Fruit fly (Drosophila melanogaster) whole organism, embryonic: Measurements from ENCODE around the gene CG9254.

ENCODE experiments used
- Antp ChIP-seq: fragments of 200-800 bp; sonication (Bioruptor generic); optimal IDR thresholded peaks from 3 replicates; lab custom pipeline; 2016; ENCODE audit warnings: missing biosample characterization, missing genetic modification characterization
- Atf3 ChIP-seq: fragments of 200-800 bp; sonication (Bioruptor generic); optimal IDR thresholded peaks from 3 replicates; lab custom pipeline; 2016; ENCODE audit warnings: missing biosample characterization, missing genetic modification characterization
- BEAF-32 ChIP-seq: fragments of 200-800 bp; sonication (Bioruptor generic); optimal IDR thresholded peaks from 3 replicates; lab custom pipeline; 2017; ENCODE audit warnings: missing biosample characterization, missing genetic modification characterization, mild to moderate bottlenecking, moderate library complexity, missing genetic modification reagents
- CG10267 ChIP-seq: fragments of 200-800 bp; sonication (Bioruptor generic); optimal IDR thresholded peaks from 2 replicates; lab custom pipeline; 2018; ENCODE audit warnings: missing biosample characterization, mild to moderate bottlenecking, missing genetic modification characterization, moderate library complexity
- CG11695 ChIP-seq: fragments of 200-800 bp; sonication (Bioruptor generic); IDR thresholded peaks from 3 replicates; pipeline ENCODE4 v1.3.6; 2022; ENCODE audit warnings: missing biosample characterization, missing genetic modification characterization
- CG13775 ChIP-seq: fragments of 200-800 bp; sonication (Bioruptor generic); optimal IDR thresholded peaks from 3 replicates; lab custom pipeline; 2017; ENCODE audit warnings: missing biosample characterization, mild to moderate bottlenecking, missing genetic modification characterization
- CG16813 ChIP-seq: fragments of 200-800 bp; sonication (Bioruptor generic); IDR thresholded peaks from 3 replicates; pipeline ENCODE4 v1.3.6; 2022; ENCODE audit warnings: missing biosample characterization, missing genetic modification characterization; ENCODE audit not compliant: partially characterized antibody
- CG17186 ChIP-seq: fragments of 200-800 bp; sonication (Bioruptor generic); optimal IDR thresholded peaks from 3 replicates; lab custom pipeline; 2017; ENCODE audit warnings: missing biosample characterization, missing genetic modification reagents, missing genetic modification characterization
- CG18011 ChIP-seq: fragments of 200-800 bp; sonication (Bioruptor generic); optimal IDR thresholded peaks from 2 replicates; lab custom pipeline; 2017; ENCODE audit warnings: missing biosample characterization, missing genetic modification characterization, mild to moderate bottlenecking, moderate library complexity, missing genotype
- CG2678 ChIP-seq: fragments of 200-800 bp; sonication (Bioruptor generic); optimal IDR thresholded peaks from 3 replicates; lab custom pipeline; 2019; ENCODE audit warnings: missing biosample characterization, mild to moderate bottlenecking, missing genetic modification characterization, moderate library complexity
- CG32772 ChIP-seq: fragments of 200-800 bp; sonication (Bioruptor generic); IDR thresholded peaks from 2 replicates; pipeline ENCODE4 v1.3.6; 2022; ENCODE audit warnings: missing biosample characterization, missing genetic modification characterization
- CG34224 ChIP-seq: fragments of 200-800 bp; sonication (Bioruptor generic); IDR thresholded peaks from 3 replicates; pipeline ENCODE4 v1.3.6; 2022; ENCODE audit warnings: missing biosample characterization, missing genetic modification characterization; ENCODE audit not compliant: partially characterized antibody
- CG4424 ChIP-seq: fragments of 200-800 bp; sonication (Bioruptor generic); optimal IDR thresholded peaks from 3 replicates; lab custom pipeline; 2016; ENCODE audit warnings: missing biosample characterization, missing genetic modification characterization
- CG4820 ChIP-seq: fragments of 200-800 bp; sonication (Bioruptor generic); optimal IDR thresholded peaks from 3 replicates; lab custom pipeline; 2016; ENCODE audit warnings: missing biosample characterization, missing genetic modification characterization
- CG6765 ChIP-seq: fragments of 200-800 bp; sonication (Bioruptor generic); optimal IDR thresholded peaks from 3 replicates; lab custom pipeline; 2017; ENCODE audit warnings: missing biosample characterization, mild to moderate bottlenecking, missing genetic modification characterization
- CG6791 ChIP-seq: fragments of 200-800 bp; sonication (Bioruptor generic); IDR thresholded peaks from 3 replicates; pipeline ENCODE4 v1.3.6; 2022; ENCODE audit warnings: missing biosample characterization, missing genetic modification characterization; ENCODE audit not compliant: partially characterized antibody
- CG6813 ChIP-seq: fragments of 200-800 bp; sonication (Bioruptor generic); optimal IDR thresholded peaks from 2 replicates; lab custom pipeline; 2017; ENCODE audit warnings: missing biosample characterization, missing genetic modification characterization, mild to moderate bottlenecking, moderate library complexity, missing genetic modification reagents
- CG8765 ChIP-seq: fragments of 200-800 bp; sonication (Bioruptor generic); IDR thresholded peaks from 2 replicates; pipeline ENCODE4 v1.3.6; 2022; ENCODE audit warnings: missing biosample characterization, missing genetic modification characterization
- CG8924 ChIP-seq: fragments of 200-800 bp; optimal IDR thresholded peaks from 3 replicates; lab custom pipeline; 2019; ENCODE audit warnings: missing biosample characterization, mild to moderate bottlenecking, missing genetic modification characterization, moderate library complexity
- D ChIP-seq, 2 experiments: fragments of 200-800 bp in 1 of 2; fragments of >200 bp in 1 of 2; sonication (Bioruptor generic) in 1 of 2; optimal IDR thresholded peaks; 2 replicates in 1 of 2; 3 replicates in 1 of 2; lab custom pipeline; 2017; ENCODE audit warnings: mild to moderate bottlenecking in 1 of 2, missing biosample characterization in 1 of 2, missing genetic modification characterization in 1 of 2, missing genetic modification reagents in 1 of 2
- Ets97D ChIP-seq: fragments of 200-800 bp; sonication (Bioruptor generic); optimal IDR thresholded peaks from 3 replicates; lab custom pipeline; 2016; ENCODE audit warnings: missing biosample characterization, missing genetic modification characterization
- Gug ChIP-seq: fragments of 200-800 bp; sonication (Bioruptor generic); IDR thresholded peaks from 4 replicates; pipeline ENCODE4 v1.3.6; 2022; ENCODE audit warnings: missing biosample characterization, missing genetic modification characterization
- Hmr ChIP-seq: fragments of 200-800 bp; sonication (Bioruptor generic); optimal IDR thresholded peaks from 3 replicates; lab custom pipeline; 2017; ENCODE audit warnings: mild to moderate bottlenecking, missing biosample characterization, missing genetic modification reagents, missing genetic modification characterization
- Hr39 ChIP-seq: fragments of >200 bp; optimal IDR thresholded peaks from 2 replicates; lab custom pipeline; 2017
- Kr ChIP-seq: fragments of 200-800 bp; sonication (Bioruptor generic); optimal IDR thresholded peaks from 2 replicates; lab custom pipeline; 2017; ENCODE audit warnings: missing biosample characterization, mild to moderate bottlenecking, missing genetic modification characterization
- Meics ChIP-seq: fragments of 200-800 bp; sonication (Bioruptor generic); optimal IDR thresholded peaks from 2 replicates; lab custom pipeline; 2017; ENCODE audit warnings: missing biosample characterization, mild to moderate bottlenecking, missing genetic modification characterization
- PHDP ChIP-seq: fragments of 200-800 bp; sonication (Bioruptor generic); optimal IDR thresholded peaks from 3 replicates; lab custom pipeline; 2018; ENCODE audit warnings: missing biosample characterization, mild to moderate bottlenecking, missing genetic modification characterization, moderate library complexity
- Pdp1 ChIP-seq, 2 experiments: fragments of 200-800 bp; sonication (Bioruptor generic); optimal IDR thresholded peaks; 3 replicates each; lab custom pipeline; 2016; ENCODE audit warnings: missing biosample characterization in 2 of 2, missing genetic modification characterization in 2 of 2, mild to moderate bottlenecking in 1 of 2, moderate library complexity in 1 of 2
- Side ChIP-seq: fragments of 200-800 bp; sonication (Bioruptor generic); optimal IDR thresholded peaks from 2 replicates; lab custom pipeline; 2016; ENCODE audit warnings: missing biosample characterization, missing genetic modification characterization
- Trl ChIP-seq, 3 experiments: fragments of >200 bp in 2 of 3; fragments of 200-800 bp in 1 of 3; sonication (Bioruptor generic) in 1 of 3; optimal IDR thresholded peaks; 2 replicates in 1 of 3; 3 replicates in 2 of 3; lab custom pipeline; 2016 to 2017; ENCODE audit warnings: missing biosample characterization in 1 of 3, missing genetic modification characterization in 1 of 3
- Usf ChIP-seq: fragments of 200-800 bp; sonication (Bioruptor generic); optimal IDR thresholded peaks from 2 replicates; lab custom pipeline; 2017; ENCODE audit warnings: missing genotype, missing biosample characterization, missing genetic modification characterization
- Xrp1 ChIP-seq: fragments of 200-800 bp; sonication (Bioruptor generic); IDR thresholded peaks from 2 replicates; pipeline ENCODE4 v1.3.6; 2022; ENCODE audit warnings: missing biosample characterization, missing genetic modification characterization
- crol ChIP-seq: fragments of 200-800 bp; sonication (Bioruptor generic); IDR thresholded peaks from 2 replicates; pipeline ENCODE4 v1.3.6; 2022; ENCODE audit warnings: missing biosample characterization, missing genetic modification characterization
- disco-r ChIP-seq: fragments of 200-800 bp; sonication (Bioruptor generic); optimal IDR thresholded peaks from 2 replicates; lab custom pipeline; 2016; ENCODE audit warnings: missing biosample characterization, missing genetic modification characterization
- hkb ChIP-seq, 2 experiments: fragments of 200-800 bp in 1 of 2; fragments of >200 bp in 1 of 2; sonication (Bioruptor generic) in 1 of 2; IDR thresholded peaks in 1 of 2; optimal IDR thresholded peaks in 1 of 2; 2 replicates each; pipeline versions ENCODE4 v1.3.6 to Lab custom; 2017 to 2022; ENCODE audit warnings: missing biosample characterization in 1 of 2, missing genetic modification characterization in 1 of 2
- lov ChIP-seq, 2 experiments: fragments of 200-800 bp in 1 of 2; fragments of >200 bp in 1 of 2; sonication (Bioruptor generic) in 1 of 2; IDR thresholded peaks in 1 of 2; optimal IDR thresholded peaks in 1 of 2; 2 replicates in 1 of 2; 3 replicates in 1 of 2; pipeline versions ENCODE4 v1.3.6 to Lab custom; 2017 to 2022; ENCODE audit warnings: missing biosample characterization in 1 of 2, missing genetic modification characterization in 1 of 2
- mirr ChIP-seq: fragments of 200-800 bp; sonication (Bioruptor generic); optimal IDR thresholded peaks from 3 replicates; lab custom pipeline; 2018; ENCODE audit warnings: missing biosample characterization, mild to moderate bottlenecking, missing genetic modification characterization
- p53 ChIP-seq: fragments of 200-800 bp; sonication (Bioruptor generic); optimal IDR thresholded peaks from 2 replicates; lab custom pipeline; 2016; ENCODE audit warnings: missing biosample characterization, missing genetic modification characterization
- pb ChIP-seq: fragments of 200-800 bp; sonication (Bioruptor generic); optimal IDR thresholded peaks from 3 replicates; lab custom pipeline; 2016; ENCODE audit warnings: missing biosample characterization, missing genetic modification characterization
- peb ChIP-seq: fragments of 200-800 bp; sonication (Bioruptor generic); IDR thresholded peaks from 2 replicates; pipeline ENCODE4 v1.3.6; 2022; ENCODE audit warnings: missing biosample characterization, missing genetic modification characterization
- run ChIP-seq: fragments of 200-800 bp; sonication (Bioruptor generic); optimal IDR thresholded peaks from 3 replicates; lab custom pipeline; 2018; ENCODE audit warnings: missing biosample characterization, mild to moderate bottlenecking, missing genetic modification characterization
- sens ChIP-seq: fragments of 200-800 bp; sonication (Bioruptor generic); peaks from one replicate; lab custom pipeline; 2016; ENCODE audit warnings: missing biosample characterization, missing genetic modification characterization
- sqz ChIP-seq: fragments of 200-800 bp; sonication (Bioruptor generic); optimal IDR thresholded peaks from 3 replicates; lab custom pipeline; 2018; ENCODE audit warnings: missing biosample characterization, mild to moderate bottlenecking, missing genetic modification characterization
- tio ChIP-seq: fragments of 200-800 bp; sonication (Bioruptor generic); optimal IDR thresholded peaks from 2 replicates; lab custom pipeline; 2017; ENCODE audit warnings: missing biosample characterization, missing genetic modification characterization, inconsistent platforms
- tna ChIP-seq: fragments of 200-800 bp; sonication (Bioruptor generic); IDR thresholded peaks from 2 replicates; pipeline ENCODE4 v1.3.6; 2022; ENCODE audit warnings: missing biosample characterization, missing genetic modification characterization; ENCODE audit not compliant: partially characterized antibody
- twi ChIP-seq: fragments of 200-800 bp; optimal IDR thresholded peaks from 2 replicates; lab custom pipeline; 2019; ENCODE audit warnings: missing biosample characterization, mild to moderate bottlenecking, missing genetic modification characterization, moderate library complexity
- wor ChIP-seq: fragments of 200-800 bp; sonication (Bioruptor generic); IDR thresholded peaks from 2 replicates; pipeline ENCODE4 v1.3.6; 2022; ENCODE audit warnings: missing biosample characterization, missing genetic modification characterization
- yki ChIP-seq: fragments of >200 bp; optimal IDR thresholded peaks from 3 replicates; lab custom pipeline; 2018

CG9254 gene

DNA sequence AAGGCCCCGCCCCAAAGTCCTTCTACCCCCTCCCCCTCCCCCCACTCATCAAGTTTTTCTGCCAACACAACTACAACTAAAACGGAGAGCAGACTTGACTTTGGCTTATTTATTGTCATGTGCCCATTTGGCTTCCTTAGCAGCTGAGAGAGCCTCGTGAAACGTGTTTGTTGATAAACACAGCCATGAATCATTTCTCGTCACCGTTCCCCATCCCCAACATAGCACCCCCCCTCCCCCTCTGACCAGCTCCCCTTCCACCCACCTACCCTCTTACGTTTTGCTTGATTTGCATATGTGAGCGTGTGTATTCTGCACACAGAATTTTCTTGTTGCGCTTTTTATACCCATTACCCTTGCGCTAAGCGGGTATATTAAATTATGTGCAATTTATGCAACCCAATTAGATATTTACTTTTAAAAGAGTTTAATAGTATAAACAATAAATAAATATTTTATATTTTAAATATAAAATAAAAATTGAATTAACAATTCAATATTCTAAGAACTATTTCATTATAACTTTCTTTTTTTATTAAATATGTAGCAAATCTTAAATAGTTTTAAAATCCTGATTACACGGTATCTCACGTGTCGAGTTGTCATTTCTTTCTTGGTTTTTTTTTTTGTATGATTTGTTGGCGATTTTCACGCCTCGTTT lies 25.1 kb downstream of the CG9254 start (continued):
- TF ChIP-seq PHDP (tag; lab: Kevin White, UChicago) = peak; percentile 14
- TF ChIP-seq crol (GFP tag; lab: Robert Waterston, UW) = peak; percentile 86
- no peak for TF ChIP-seq p53 (GFP tag; lab: Kevin White, UChicago)
- TF ChIP-seq tna (GFP tag; lab: Robert Waterston, UW) = no peak
- peak; percentile 53 for TF ChIP-seq sqz (GFP tag; lab: Kevin White, UChicago)
- TF ChIP-seq CG2678 (tag; lab: Kevin White, UChicago) = peak; percentile 74
- no peak for TF ChIP-seq CG17186 (GFP tag; lab: Kevin White, UChicago)
- TF ChIP-seq pb = no peak
- no peak for TF ChIP-seq Side (GFP tag; lab: Kevin White, UChicago)
- no peak for TF ChIP-seq CG6791 (GFP tag; lab: Robert Waterston, UW)
- no peak for TF ChIP-seq peb (GFP tag; lab: Robert Waterston, UW)
- 0 out of 3 replicates have a peak, but pooled peaks have one; percentile 20 for TF ChIP-seq CG11695 (GFP tag; lab: Robert Waterston, UW)
- TF ChIP-seq run (tag; lab: Kevin White, UChicago) = no peak
- no peak for TF ChIP-seq Atf3 (GFP tag; lab: Kevin White, UChicago)
- no peak for TF ChIP-seq BEAF-32
- no peak for TF ChIP-seq wor (GFP tag; lab: Robert Waterston, UW)
- TF ChIP-seq Ets97D = no peak
- TF ChIP-seq CG4424 = peak; percentile 5
- TF ChIP-seq tio (GFP tag; lab: Kevin White, UChicago) = no peak
- TF ChIP-seq CG8924 (tag; lab: Kevin White, UChicago) = no peak
- peak; percentile 53 for TF ChIP-seq Meics (GFP tag; lab: Kevin White, UChicago)
- TF ChIP-seq CG6765 (GFP tag; lab: Kevin White, UChicago) = no peak
- TF ChIP-seq CG16813 = no peak
- TF ChIP-seq Pdp1 (GFP tag; optimal IDR thresholded peaks at IDR 0.05; lab: Kevin White, UChicago) = no peak
- no peak for TF ChIP-seq disco-r
- TF ChIP-seq CG34224 (GFP tag; lab: Robert Waterston, UW) = no peak
- no peak for TF ChIP-seq Usf (GFP tag; lab: Kevin White, UChicago)
- TF ChIP-seq Hr39 (lab: Kevin White, UChicago) = no peak
- peak; percentile 14; the same call in 1 of the 2 replicates for TF ChIP-seq Xrp1
- no peak for TF ChIP-seq Hmr
- TF ChIP-seq hkb (optimal IDR thresholded peaks at IDR 0.05; lab: Kevin White, UChicago) = no peak
- TF ChIP-seq hkb (GFP tag; IDR thresholded peaks at IDR 0.05; lab: Robert Waterston, UW) = no peak
- no peak for TF ChIP-seq Trl (optimal IDR thresholded peaks at IDR 0.05; lab: Kevin White, UChicago)
- TF ChIP-seq Trl (GFP tag; optimal IDR thresholded peaks at IDR 0.05; lab: Kevin White, UChicago) = no peak
- TF ChIP-seq Gug = no peak
- no peak for TF ChIP-seq mirr (GFP tag; lab: Kevin White, UChicago)
- TF ChIP-seq Antp (GFP tag; lab: Kevin White, UChicago) = no peak
- TF ChIP-seq CG18011 (GFP tag; lab: Kevin White, UChicago) = no peak
- TF ChIP-seq twi (tag; lab: Kevin White, UChicago) = no peak
- no peak for TF ChIP-seq lov (optimal IDR thresholded peaks at IDR 0.05; lab: Kevin White, UChicago)
- no peak for TF ChIP-seq lov (GFP tag; IDR thresholded peaks at IDR 0.05; lab: Robert Waterston, UW)
- TF ChIP-seq CG4820 (GFP tag; lab: Kevin White, UChicago) = no peak
- no peak for TF ChIP-seq Kr (GFP tag; lab: Kevin White, UChicago)
- no peak for TF ChIP-seq sens (GFP tag; lab: Kevin White, UChicago)
- TF ChIP-seq CG8765 (GFP tag; lab: Robert Waterston, UW) = no peak
- TF ChIP-seq D (optimal IDR thresholded peaks at IDR 0.05; lab: Kevin White, UChicago) = no peak
- TF ChIP-seq D (GFP tag; optimal IDR thresholded peaks at IDR 0.05; lab: Kevin White, UChicago) = no peak
- no peak for TF ChIP-seq CG6813 (GFP tag; lab: Kevin White, UChicago)
- peak; percentile 21 for TF ChIP-seq CG10267 (tag; lab: Kevin White, UChicago)
- TF ChIP-seq CG13775 = no peak
- no peak for TF ChIP-seq yki (lab: Kevin White, UChicago)
- no peak for TF ChIP-seq CG32772
